Worm (Caenorhabditis elegans) whole organism, late embryonic: ENCODE results near the gene zip-7.

Experiments used
- Y22D7AL.16 ChIP-seq: sonication (generic microtip); optimal IDR thresholded peaks from 2 replicates; lab custom pipeline; 2016; ENCODE audit warnings: missing genetic modification characterization, missing compliant biosample characterization
- ama-1 ChIP-seq: fragments of 150-350 bp; optimal IDR thresholded peaks from 2 replicates; lab custom pipeline; 2014
- dve-1 ChIP-seq: sonication (generic microtip); optimal IDR thresholded peaks from 2 replicates; lab custom pipeline; 2017; ENCODE audit warnings: antibody characterized with exemption, mild to moderate bottlenecking, missing genetic modification characterization, missing compliant biosample characterization
- ets-4 ChIP-seq: sonication (generic microtip); optimal IDR thresholded peaks from 2 replicates; lab custom pipeline; 2016; ENCODE audit warnings: missing genetic modification characterization, missing compliant biosample characterization
- fkh-6 ChIP-seq: sonication (generic microtip); optimal IDR thresholded peaks from 2 replicates; lab custom pipeline; 2016; ENCODE audit warnings: missing genetic modification characterization, missing compliant biosample characterization
- lin-11 ChIP-seq: fragments of 200-800 bp; sonication (Bioruptor generic); optimal IDR thresholded peaks from 2 replicates; lab custom pipeline; 2018; ENCODE audit warnings: mild to moderate bottlenecking, missing genetic modification characterization, missing compliant biosample characterization
- nhr-11 ChIP-seq: fragments of 150-350 bp; optimal IDR thresholded peaks from 2 replicates; lab custom pipeline; 2014; ENCODE audit warnings: missing biosample characterization, missing genetic modification characterization
- pag-3 ChIP-seq: sonication (generic microtip); optimal IDR thresholded peaks from 2 replicates; lab custom pipeline; 2016; ENCODE audit warnings: missing compliant biosample characterization, missing genetic modification characterization, borderline replicate concordance
- rnt-1 ChIP-seq: sonication (generic microtip); optimal IDR thresholded peaks from 2 replicates; lab custom pipeline; 2016; ENCODE audit warnings: missing genetic modification characterization, missing compliant biosample characterization

DNA sequence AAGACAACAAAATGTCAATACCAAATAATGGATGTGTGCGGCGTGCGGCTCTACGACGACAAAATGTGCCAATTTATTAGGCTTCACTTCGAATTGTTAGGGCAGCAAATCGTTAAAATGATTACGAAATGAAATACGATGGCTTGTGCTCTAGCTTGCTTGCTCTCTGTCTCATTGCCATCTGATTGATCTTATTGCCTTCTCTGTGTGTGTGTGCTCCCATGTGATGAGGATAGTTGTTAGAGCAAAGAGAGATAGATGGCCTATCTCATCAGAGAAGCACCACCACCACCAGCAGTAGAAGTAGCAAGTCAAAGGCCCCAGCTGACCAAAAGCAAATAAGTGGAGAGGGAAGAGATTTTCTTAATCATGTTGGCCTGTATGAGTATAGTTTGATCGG, 9.0 kb downstream of the zip-7 start:
- TF ChIP-seq pag-3 (tag; lab: Kevin White, UChicago) (no peak), dve-1 (tag; lab: Kevin White, UChicago) (no peak), lin-11 (tag; lab: Kevin White, UChicago) (no peak), fkh-6 (tag; lab: Kevin White, UChicago) (no peak), nhr-11 (no peak), rnt-1 (tag; lab: Kevin White, UChicago) (no peak), ama-1 (lab: Kevin White, UChicago) (no peak), Y22D7AL.16 (no peak), ets-4 (tag; lab: Kevin White, UChicago) (no peak)
